Worm (Caenorhabditis elegans): Measurements from ENCODE around the gene pbs-6.

DNA sequence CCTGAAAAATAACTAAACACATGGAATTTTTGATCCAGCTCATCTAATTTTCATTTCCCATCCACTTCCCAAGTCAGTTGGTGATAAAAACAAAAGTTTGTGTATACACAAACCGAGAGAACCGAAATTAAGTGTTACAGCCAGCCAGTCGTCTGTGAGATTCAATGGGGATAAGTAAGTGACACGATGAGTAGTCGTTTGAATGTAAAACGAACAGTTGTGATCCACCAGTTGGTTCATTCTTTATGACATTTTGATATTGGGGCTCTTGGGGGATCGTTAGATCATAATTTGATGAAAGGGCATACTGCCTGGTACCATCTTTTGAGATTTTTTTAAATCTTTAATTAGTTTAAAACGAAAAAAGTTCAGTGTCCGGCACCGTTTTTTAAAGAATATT, 42.9 kb upstream of the pbs-6 start:
- TF ChIP-seq tbx-2 (tag; optimal IDR thresholded peaks at IDR 0.05) (no peak), pha-4 (tag; optimal IDR thresholded peaks at IDR 0.05) (no peak), dmd-4 (tag; optimal IDR thresholded peaks at IDR 0.05; ENCODE audit: borderline replicate concordance) (no peak), unc-55 (GFP tag; optimal IDR thresholded peaks at IDR 0.05) (no peak), elt-2 (tag; optimal IDR thresholded peaks at IDR 0.05) (no peak), ceh-9 (tag; optimal IDR thresholded peaks at IDR 0.05) (no peak), ceh-30 (tag; optimal IDR thresholded peaks at IDR 0.05) (no peak), eyg-1 (tag; optimal IDR thresholded peaks at IDR 0.05) (no peak), pag-3 (tag; optimal IDR thresholded peaks at IDR 0.05; ENCODE audit: borderline replicate concordance) (no peak), nhr-11 (tag; optimal IDR thresholded peaks at IDR 0.05) (no peak)

Measured in whole organism, late embryonic.